Worm (Caenorhabditis elegans): ENCODE measurements around the gene K09A9.8.

Gene K09A9.8

ce11 chrX:15598661-15599384, 1.8 kb upstream of the K09A9.8 start:
- TF ChIP-seq sptf-1 (tag; optimal IDR thresholded peaks at IDR 0.05): no peak
- no peak for TF ChIP-seq snpc-4 (tag; optimal IDR thresholded peaks at IDR 0.05)
- no peak for TF ChIP-seq ceh-39 (tag; optimal IDR thresholded peaks at IDR 0.05)
- no peak for TF ChIP-seq ces-1 (GFP tag; optimal IDR thresholded peaks at IDR 0.05)
- TF ChIP-seq cnd-1 (tag; optimal IDR thresholded peaks at IDR 0.05): no peak
- TF ChIP-seq ztf-11 (tag; optimal IDR thresholded peaks at IDR 0.05): no peak

- TF ChIP-seq tbx-8 (GFP tag; optimal IDR thresholded peaks at IDR 0.05) (no peak), mab-5 (tag; optimal IDR thresholded peaks at IDR 0.05) (no peak), nhr-2 (tag; optimal IDR thresholded peaks at IDR 0.05) (no peak), lin-32 (GFP tag; optimal IDR thresholded peaks at IDR 0.05) (no peak), lsy-2 (tag; optimal IDR thresholded peaks at IDR 0.05) (no peak), unc-120 (tag; optimal IDR thresholded peaks at IDR 0.05; ENCODE audit: poor library complexity, severe bottlenecking) (no peak), blmp-1 (tag; optimal IDR thresholded peaks at IDR 0.05) (no peak), lin-13 (tag; optimal IDR thresholded peaks at IDR 0.05) (no peak), nhr-76 (tag; optimal IDR thresholded peaks at IDR 0.05) (no peak), ceh-83 (GFP tag; optimal IDR thresholded peaks at IDR 0.05) (no peak), ham-2 (GFP tag; optimal IDR thresholded peaks at IDR 0.05) (no peak), unc-62 (GFP tag; optimal IDR thresholded peaks at IDR 0.05) (no peak), drap-1 (GFP tag; optimal IDR thresholded peaks at IDR 0.05) (no peak), ceh-39 (tag; optimal IDR thresholded peaks at IDR 0.05) (no peak)
Measured at ce11 chrX:15594019-15594418, 3.0 kb downstream of the K09A9.8 start.

- no peak for TF ChIP-seq mls-2 (tag; optimal IDR thresholded peaks at IDR 0.05)
- TF ChIP-seq unc-39 (tag; optimal IDR thresholded peaks at IDR 0.05): no peak
- TF ChIP-seq elt-1 (tag; optimal IDR thresholded peaks at IDR 0.05; ENCODE audit: borderline replicate concordance, insufficient read depth): no peak
- TF ChIP-seq lin-32 (GFP tag; optimal IDR thresholded peaks at IDR 0.05): no peak
- TF ChIP-seq tbx-8 (GFP tag; optimal IDR thresholded peaks at IDR 0.05): no peak
- TF ChIP-seq zip-8 (tag; optimal IDR thresholded peaks at IDR 0.05): no peak
- no peak for TF ChIP-seq blmp-1 (tag; optimal IDR thresholded peaks at IDR 0.05)
Measured at ce11 chrX:15593366-15593765, 3.6 kb downstream of the K09A9.8 start.

ce11 chrX:15591068-15591467, 5.9 kb downstream of the K09A9.8 start, which contains the start of gene usp-33:
Gene usp-33 (plus strand): TSS chrX:15591368.
- TF ChIP-seq unc-62 (GFP tag; optimal IDR thresholded peaks at IDR 0.05): no peak
- no peak for TF ChIP-seq drap-1 (GFP tag; optimal IDR thresholded peaks at IDR 0.05)
- no peak for TF ChIP-seq nhr-28 (tag; optimal IDR thresholded peaks at IDR 0.05)
- no peak for TF ChIP-seq mep-1 (tag; optimal IDR thresholded peaks at IDR 0.05)
- no peak for TF ChIP-seq unc-39 (tag; optimal IDR thresholded peaks at IDR 0.05)
- TF ChIP-seq bed-3 (GFP tag; optimal IDR thresholded peaks at IDR 0.05): no peak
- no peak for TF ChIP-seq snpc-4 (tag; optimal IDR thresholded peaks at IDR 0.05)

ce11 chrX:15590347-15590928, 6.5 kb downstream of the K09A9.8 start, which contains the start of gene gas-1:
Gene gas-1 (minus strand): TSS chrX:15590397.
- TF ChIP-seq nhr-237 (tag; optimal IDR thresholded peaks at IDR 0.05) (peak; percentile 17), mab-5 (tag; optimal IDR thresholded peaks at IDR 0.05) (no peak), elt-1 (tag; optimal IDR thresholded peaks at IDR 0.05; ENCODE audit: borderline replicate concordance, insufficient read depth) (no peak), ceh-83 (GFP tag; optimal IDR thresholded peaks at IDR 0.05) (no peak), drap-1 (GFP tag; optimal IDR thresholded peaks at IDR 0.05) (no peak), mep-1 (tag; optimal IDR thresholded peaks at IDR 0.05) (peak; percentile 26), tbx-8 (GFP tag; optimal IDR thresholded peaks at IDR 0.05) (no peak), lin-13 (tag; optimal IDR thresholded peaks at IDR 0.05) (peak; percentile 4), hlh-1 (tag; optimal IDR thresholded peaks at IDR 0.05) (no peak), unc-120 (tag; optimal IDR thresholded peaks at IDR 0.05; ENCODE audit: poor library complexity, severe bottlenecking) (no peak)

- TF ChIP-seq M03D4.4 (tag; optimal IDR thresholded peaks at IDR 0.05): no peak
- no peak for TF ChIP-seq nhr-76 (tag; optimal IDR thresholded peaks at IDR 0.05)
- no peak for TF ChIP-seq tbx-8 (GFP tag; optimal IDR thresholded peaks at IDR 0.05)
- no peak for TF ChIP-seq ztf-11 (tag; optimal IDR thresholded peaks at IDR 0.05)
- no peak for TF ChIP-seq mab-5 (tag; optimal IDR thresholded peaks at IDR 0.05)
- TF ChIP-seq mls-2 (tag; optimal IDR thresholded peaks at IDR 0.05): no peak
- TF ChIP-seq zip-8 (tag; optimal IDR thresholded peaks at IDR 0.05): no peak
- no peak for TF ChIP-seq nhr-12 (tag; optimal IDR thresholded peaks at IDR 0.05)
- no peak for TF ChIP-seq nhr-28 (tag; optimal IDR thresholded peaks at IDR 0.05)
- TF ChIP-seq flh-1 (GFP tag; optimal IDR thresholded peaks at IDR 0.05): no peak
Measured at ce11 chrX:15586192-15586591, 10.8 kb downstream of the K09A9.8 start.

All from whole organism, mixed stage, embryonic.